Fruit fly (Drosophila melanogaster): ENCODE results near the gene lectin-37Da.

The lectin-37Da gene

DNA sequence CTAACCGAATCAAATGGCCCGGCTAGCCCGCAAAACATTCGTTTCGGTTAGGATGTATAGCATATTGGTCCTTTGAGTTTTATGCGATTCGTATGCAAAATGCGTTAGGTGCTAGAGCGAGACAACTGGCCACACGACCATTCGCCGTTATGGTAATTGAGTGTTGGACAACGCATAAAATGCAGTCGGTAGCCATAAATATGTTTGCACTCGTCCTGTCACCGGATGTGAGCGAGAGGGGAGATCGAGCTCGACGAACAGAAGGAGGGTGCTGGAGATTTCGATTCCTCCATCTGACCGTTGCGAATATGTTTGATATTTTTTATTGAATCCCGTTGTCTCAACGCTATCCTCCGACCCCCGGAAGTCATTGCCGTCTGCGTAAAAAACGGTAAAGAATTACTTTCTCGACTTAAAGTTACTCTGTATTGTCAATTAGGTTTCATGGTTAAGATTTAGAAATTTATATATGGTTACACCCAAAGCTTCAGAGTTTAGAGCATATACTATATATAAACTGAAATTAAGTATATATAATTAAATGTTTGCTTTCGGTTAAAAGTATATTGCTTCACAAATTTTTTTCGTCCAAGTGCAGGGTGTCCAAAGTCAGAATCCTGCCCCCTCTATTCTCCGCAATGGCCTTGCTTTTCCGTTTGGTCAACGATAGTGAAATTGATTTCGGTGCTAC, 39.9 kb downstream of the lectin-37Da start:
- no peak for TF ChIP-seq CG7101 (tag; optimal IDR thresholded peaks at IDR 0.05)
- TF ChIP-seq Hr96 (GFP tag; optimal IDR thresholded peaks at IDR 0.05) = no peak
- TF ChIP-seq CG5204 (GFP tag; optimal IDR thresholded peaks at IDR 0.05) = no peak
- no peak for TF ChIP-seq tj (GFP tag; optimal IDR thresholded peaks at IDR 0.05)
- TF ChIP-seq kay (GFP tag; ENCODE audit: borderline replicate concordance) = no peak
- TF ChIP-seq CG33017 (tag; optimal IDR thresholded peaks at IDR 0.05) = no peak
- TF ChIP-seq cic (GFP tag; optimal IDR thresholded peaks at IDR 0.05) = no peak
- TF ChIP-seq Crg-1 (GFP tag; optimal IDR thresholded peaks at IDR 0.05) = no peak
- no peak for TF ChIP-seq CG12768 (GFP tag; optimal IDR thresholded peaks at IDR 0.05)
- no peak for TF ChIP-seq cnc (optimal IDR thresholded peaks at IDR 0.05)
- TF ChIP-seq Clk (GFP tag; optimal IDR thresholded peaks at IDR 0.05) = no peak
- TF ChIP-seq bab1 (GFP tag; optimal IDR thresholded peaks at IDR 0.05) = no peak
- no peak for TF ChIP-seq CG7045 (GFP tag; optimal IDR thresholded peaks at IDR 0.05)
- TF ChIP-seq CG1620 (GFP tag; optimal IDR thresholded peaks at IDR 0.05) = no peak
- TF ChIP-seq ovo (GFP tag; optimal IDR thresholded peaks at IDR 0.05) = no peak

DNA sequence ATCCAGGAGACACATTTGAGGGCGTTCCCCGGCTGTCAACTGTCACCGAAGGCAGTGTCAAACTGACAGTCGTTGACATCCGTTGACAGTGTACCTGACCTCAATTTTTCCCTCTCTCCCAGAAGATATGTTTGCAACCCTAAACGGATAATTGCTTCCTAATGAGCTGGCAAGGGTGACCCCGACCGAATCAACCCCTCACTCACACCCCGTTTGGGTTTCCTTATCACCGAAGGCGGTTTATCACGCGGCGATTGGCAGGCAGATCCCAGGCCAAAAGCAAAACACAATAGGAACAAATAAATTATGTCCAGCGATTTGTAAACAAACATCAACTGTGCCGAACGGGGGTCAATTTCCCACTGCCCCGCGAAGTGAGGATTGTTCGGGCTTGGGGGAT, 41.3 kb downstream of the lectin-37Da start:
- TF ChIP-seq CG14711 (tag; optimal IDR thresholded peaks at IDR 0.05) = no peak
- TF ChIP-seq bab1 (GFP tag; optimal IDR thresholded peaks at IDR 0.05) = no peak
- TF ChIP-seq ovo (GFP tag; optimal IDR thresholded peaks at IDR 0.05) = no peak
- TF ChIP-seq CG11617 (GFP tag; optimal IDR thresholded peaks at IDR 0.05) = no peak
- TF ChIP-seq Hr96 (GFP tag; optimal IDR thresholded peaks at IDR 0.05) = no peak
- no peak for TF ChIP-seq CG33017 (tag; optimal IDR thresholded peaks at IDR 0.05)
- no peak for TF ChIP-seq CG12768 (GFP tag; optimal IDR thresholded peaks at IDR 0.05)
- TF ChIP-seq pad (GFP tag; optimal IDR thresholded peaks at IDR 0.05) = no peak
- TF ChIP-seq toe (GFP tag; optimal IDR thresholded peaks at IDR 0.05) = no peak
- TF ChIP-seq CG7101 (tag; optimal IDR thresholded peaks at IDR 0.05) = no peak
- no peak for TF ChIP-seq cic (GFP tag; optimal IDR thresholded peaks at IDR 0.05)
- no peak for TF ChIP-seq cnc (optimal IDR thresholded peaks at IDR 0.05)
- TF ChIP-seq kay (GFP tag; ENCODE audit: borderline replicate concordance) = no peak
- TF ChIP-seq CG5204 (GFP tag; optimal IDR thresholded peaks at IDR 0.05) = no peak
- TF ChIP-seq CG1620 (GFP tag; optimal IDR thresholded peaks at IDR 0.05) = no peak
- no peak for TF ChIP-seq Clk (GFP tag; optimal IDR thresholded peaks at IDR 0.05)

DNA sequence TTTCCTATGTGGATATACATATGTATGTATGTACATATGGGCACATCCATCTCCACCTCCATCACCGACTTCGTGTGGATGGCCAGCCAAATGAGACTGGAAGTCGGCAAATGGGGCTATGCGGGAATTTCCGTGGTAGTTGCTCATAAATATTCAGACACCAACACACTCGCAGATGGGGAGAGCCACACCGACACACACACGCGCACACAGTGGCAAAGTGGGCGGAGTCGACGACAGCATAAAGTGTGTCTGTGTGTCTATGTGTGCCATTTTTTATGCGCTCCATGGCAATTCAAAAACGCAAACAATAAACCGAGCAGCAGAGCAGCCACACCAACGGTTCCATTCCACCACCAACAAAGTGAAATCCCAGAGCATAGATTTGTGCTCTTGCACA, 44.8 kb downstream of the lectin-37Da start:
- TF ChIP-seq Clk (GFP tag; optimal IDR thresholded peaks at IDR 0.05) = no peak
- peak; percentile 18 for TF ChIP-seq tj (GFP tag; optimal IDR thresholded peaks at IDR 0.05)

DNA sequence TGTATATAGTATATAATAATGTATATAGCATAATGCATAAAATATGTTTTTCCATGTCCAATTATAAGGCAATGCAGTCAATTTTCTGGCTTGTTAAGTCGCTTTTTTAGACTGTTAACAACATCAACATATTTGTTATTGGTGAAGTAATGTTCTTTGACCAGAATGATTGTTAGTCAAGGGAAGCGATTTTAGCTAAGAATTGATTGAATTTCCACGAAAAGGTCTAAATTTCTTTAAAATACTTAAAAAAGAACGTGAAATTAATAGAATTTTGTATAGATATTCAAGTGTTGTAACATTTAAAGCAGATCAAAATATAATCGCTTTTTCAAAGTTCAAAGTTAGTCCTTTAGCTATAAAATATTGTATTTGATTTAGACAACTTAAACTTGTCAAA, 45.3 kb downstream of the lectin-37Da start:
- TF ChIP-seq CG14711 (tag; optimal IDR thresholded peaks at IDR 0.05) (no peak), CG5204 (GFP tag; optimal IDR thresholded peaks at IDR 0.05) (peak; percentile 25)

- no peak for TF ChIP-seq kay (GFP tag; ENCODE audit: borderline replicate concordance)
- peak; percentile 58 for TF ChIP-seq pad (GFP tag; optimal IDR thresholded peaks at IDR 0.05)
- no peak for TF ChIP-seq Hr96 (GFP tag; optimal IDR thresholded peaks at IDR 0.05)
- TF ChIP-seq CG7045 (GFP tag; optimal IDR thresholded peaks at IDR 0.05) = no peak
- peak; percentile 87 for TF ChIP-seq tj (GFP tag; optimal IDR thresholded peaks at IDR 0.05)
- TF ChIP-seq toe (GFP tag; optimal IDR thresholded peaks at IDR 0.05) = no peak
- no peak for TF ChIP-seq CG1620 (GFP tag; optimal IDR thresholded peaks at IDR 0.05)
These were observed 45.8 kb downstream of the lectin-37Da start, which contains the start of gene tj for dm6 chr2L:19463824-19464317. tj (plus strand) TSS chr2L:19464267.

Data from whole organism, adult.